Worm (Caenorhabditis elegans): Measurements from ENCODE around the gene glb-9.

DNA sequence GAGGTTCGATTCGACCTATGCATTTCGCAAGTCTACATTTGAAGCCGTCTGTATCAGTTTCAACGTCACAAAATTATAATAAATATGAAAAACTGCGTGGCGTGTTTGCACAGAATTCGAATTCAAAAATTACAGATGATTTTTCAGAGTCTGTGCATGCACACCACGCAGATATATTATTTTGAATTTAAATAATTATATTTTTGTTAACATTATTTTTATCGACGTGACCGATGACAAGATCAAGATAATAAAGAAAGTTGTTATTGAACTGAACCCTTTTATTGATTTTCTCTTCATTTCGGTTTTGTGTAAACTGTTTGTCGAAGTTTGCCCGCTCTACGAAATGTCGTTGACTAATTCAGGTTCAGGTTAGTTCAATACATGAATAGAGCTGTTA, 14.1 kb downstream of the glb-9 start, which contains the start of gene C28F5.1:
- TF ChIP-seq flt-1 (GFP tag; IDR thresholded peaks at IDR 0.05) (no peak), T22C8.4 (GFP tag; IDR thresholded peaks at IDR 0.05) (no peak), klf-2 (GFP tag; conservative IDR thresholded peaks at IDR 0.05) (no peak), cog-1 (tag; optimal IDR thresholded peaks at IDR 0.05) (no peak), tab-1 (GFP tag; IDR thresholded peaks at IDR 0.05) (no peak), ztf-23 (GFP tag; IDR thresholded peaks at IDR 0.05) (no peak)
